Worm (Caenorhabditis elegans): ENCODE measurements around the gene acr-16.
A peak's percentile ranks its signal among the peaks of the same experiment; 100 is the strongest.

acr-16 gene

ce11 chrV:8606099-8606696 lies 45.2 kb downstream of the acr-16 start, which contains the start of gene vps-60 (continued):
- TF ChIP-seq nhr-76 (tag; optimal IDR thresholded peaks at IDR 0.05) (peak; percentile 2), elt-2 (tag; optimal IDR thresholded peaks at IDR 0.05) (peak; percentile 79), pag-3 (tag; optimal IDR thresholded peaks at IDR 0.05; ENCODE audit: borderline replicate concordance, insufficient read depth) (no peak), sox-4 (tag; optimal IDR thresholded peaks at IDR 0.05) (peak; percentile 76), nhr-237 (tag; optimal IDR thresholded peaks at IDR 0.05) (peak; percentile 84), vab-15 (tag; optimal IDR thresholded peaks at IDR 0.05) (no peak), mab-9 (GFP tag; IDR thresholded peaks at IDR 0.05) (0 out of 2 replicates have a peak, but pooled peaks have one; percentile 46), unc-86 (tag; optimal IDR thresholded peaks at IDR 0.05) (peak; percentile 89), aha-1 (tag; optimal IDR thresholded peaks at IDR 0.05) (peak; percentile 22), lin-15B (tag; optimal IDR thresholded peaks at IDR 0.05) (peak; percentile 80), elt-3 (tag; optimal IDR thresholded peaks at IDR 0.05) (peak in 5 of 6 experiments; percentile 48 to 91 (median 72)), snpc-4 (tag; optimal IDR thresholded peaks at IDR 0.05) (peak; percentile 74), lin-13 (GFP tag; optimal IDR thresholded peaks at IDR 0.05) (peak; percentile 89), lir-3 (tag; optimal IDR thresholded peaks at IDR 0.05; ENCODE audit: poor library complexity) (peak; percentile 60), unc-98 (GFP tag; IDR thresholded peaks at IDR 0.05) (no peak), tbx-2 (tag; optimal IDR thresholded peaks at IDR 0.05) (peak; percentile 95), nhr-84 (tag; optimal IDR thresholded peaks at IDR 0.05) (no peak), Y116A8C.19 (tag; optimal IDR thresholded peaks at IDR 0.05; ENCODE audit: borderline replicate concordance) (no peak), zag-1 (tag; optimal IDR thresholded peaks at IDR 0.05) (peak; percentile 83), F16B12.6 (tag; optimal IDR thresholded peaks at IDR 0.05) (peak; percentile 10), pqm-1 (tag; optimal IDR thresholded peaks at IDR 0.05) (no peak), ets-5 (GFP tag; IDR thresholded peaks at IDR 0.05) (no peak), nhr-20 (tag; optimal IDR thresholded peaks at IDR 0.05) (peak; percentile 96), unc-130 (tag; optimal IDR thresholded peaks at IDR 0.05) (peak; percentile 89), fos-1 (tag; optimal IDR thresholded peaks at IDR 0.05) (peak; percentile 98), unc-30 (tag; optimal IDR thresholded peaks at IDR 0.05) (no peak), aly-2 (tag; optimal IDR thresholded peaks at IDR 0.05) (peak; percentile 67), snu-23 (GFP tag; optimal IDR thresholded peaks at IDR 0.05) (peak; percentile 96), mdl-1 (tag; optimal IDR thresholded peaks at IDR 0.05) (peak in 1 of 2 experiments; percentile 77), fkh-8 (tag; optimal IDR thresholded peaks at IDR 0.05) (peak; percentile 98), efl-3 (GFP tag; optimal IDR thresholded peaks at IDR 0.05) (no peak), nhr-19 (GFP tag; conservative IDR thresholded peaks at IDR 0.05) (peak; percentile 93), sptf-1 (tag; optimal IDR thresholded peaks at IDR 0.05) (no peak)

- peak; percentile 77 for TF ChIP-seq nhr-85 (tag)
- TF ChIP-seq skn-1 (tag; optimal IDR thresholded peaks at IDR 0.05), result peak; percentile 16
- TF ChIP-seq nhr-20 (tag; optimal IDR thresholded peaks at IDR 0.05), result peak; percentile 42
- peak; percentile 3 for TF ChIP-seq swsn-7 (tag; optimal IDR thresholded peaks at IDR 0.05)
- peak; percentile 67 for TF ChIP-seq lin-14 (GFP tag; optimal IDR thresholded peaks at IDR 0.05)
- peak in 1 of 2 experiments; percentile 18 for TF ChIP-seq lsy-2 (tag; optimal IDR thresholded peaks at IDR 0.05)
- peak in 3 of 6 experiments; percentile 9 to 79 (median 12) for TF ChIP-seq elt-3 (tag; optimal IDR thresholded peaks at IDR 0.05)
- no peak for TF ChIP-seq egl-13 (tag; optimal IDR thresholded peaks at IDR 0.05)
- TF ChIP-seq blmp-1 (tag; optimal IDR thresholded peaks at IDR 0.05), result peak; percentile 85
- TF ChIP-seq unc-30 (tag; optimal IDR thresholded peaks at IDR 0.05), result no peak
- TF ChIP-seq lin-15B (tag; optimal IDR thresholded peaks at IDR 0.05), result no peak
- 0 out of 2 replicates have a peak, but pooled peaks have one; percentile 3 for TF ChIP-seq nhr-19 (GFP tag; conservative IDR thresholded peaks at IDR 0.05)
- TF ChIP-seq ets-5 (GFP tag; IDR thresholded peaks at IDR 0.05), result no peak
- TF ChIP-seq nhr-47 (tag; optimal IDR thresholded peaks at IDR 0.05), result peak; percentile 4
- TF ChIP-seq rnt-1 (tag; optimal IDR thresholded peaks at IDR 0.05), result no peak
- peak in 1 of 2 experiments; percentile 16 for TF ChIP-seq lin-35 (GFP tag; optimal IDR thresholded peaks at IDR 0.05)
- TF ChIP-seq snu-23 (GFP tag; optimal IDR thresholded peaks at IDR 0.05), result peak; percentile 38
- no peak for TF ChIP-seq mef-2 (tag; optimal IDR thresholded peaks at IDR 0.05)
- TF ChIP-seq nhr-90 (tag; optimal IDR thresholded peaks at IDR 0.05; ENCODE audit: poor library complexity), result peak; percentile 23
- peak; percentile 45 for TF ChIP-seq nhr-71 (tag; optimal IDR thresholded peaks at IDR 0.05)
- TF ChIP-seq nhr-12 (tag; optimal IDR thresholded peaks at IDR 0.05), result no peak
- TF ChIP-seq efl-1 (optimal IDR thresholded peaks at IDR 0.05), result no peak
- no peak for TF ChIP-seq efl-1 (GFP tag; optimal IDR thresholded peaks at IDR 0.05 in 1 of 2)
- no peak for TF ChIP-seq sptf-1 (tag; optimal IDR thresholded peaks at IDR 0.05)
- TF ChIP-seq mdl-1 (tag; optimal IDR thresholded peaks at IDR 0.05), result peak in 1 of 2 experiments; percentile 11
- TF ChIP-seq mep-1 (tag; optimal IDR thresholded peaks at IDR 0.05), result peak; percentile 34
These were observed 46.4 kb downstream of the acr-16 start, which contains the start of gene smk-1 for ce11 chrV:8607353-8607850. TSS of gene smk-1 (plus strand) at chrV:8607800.
